Fruit fly (Drosophila melanogaster): ENCODE measurements around the gene CG42481.

The CG42481 gene

DNA sequence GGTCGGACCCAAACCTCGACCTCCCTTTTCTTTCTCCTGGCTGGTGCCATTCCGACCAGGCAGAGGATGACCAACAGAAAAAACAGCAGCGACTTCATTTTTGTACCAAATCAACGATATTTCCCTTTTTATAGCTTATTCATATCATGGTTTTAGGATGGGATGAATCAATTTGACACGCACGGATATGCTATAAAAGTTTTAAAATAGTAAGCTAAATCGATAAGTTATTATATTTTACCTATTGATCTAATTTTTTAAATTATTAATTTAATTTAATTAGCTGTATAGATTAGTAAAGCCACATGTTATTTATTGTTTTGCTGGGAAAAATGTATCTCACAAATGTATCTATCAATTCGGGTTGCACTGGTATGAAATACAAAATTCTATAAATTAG is at the start of gene CG42481:
Gene CG42481 (minus strand): TSS at position 101 of the 400 bp plus-strand sequence.
- TF ChIP-seq CG8478 (optimal IDR thresholded peaks at IDR 0.05) (no peak), CTCF (optimal IDR thresholded peaks at IDR 0.05) (no peak)

DNA sequence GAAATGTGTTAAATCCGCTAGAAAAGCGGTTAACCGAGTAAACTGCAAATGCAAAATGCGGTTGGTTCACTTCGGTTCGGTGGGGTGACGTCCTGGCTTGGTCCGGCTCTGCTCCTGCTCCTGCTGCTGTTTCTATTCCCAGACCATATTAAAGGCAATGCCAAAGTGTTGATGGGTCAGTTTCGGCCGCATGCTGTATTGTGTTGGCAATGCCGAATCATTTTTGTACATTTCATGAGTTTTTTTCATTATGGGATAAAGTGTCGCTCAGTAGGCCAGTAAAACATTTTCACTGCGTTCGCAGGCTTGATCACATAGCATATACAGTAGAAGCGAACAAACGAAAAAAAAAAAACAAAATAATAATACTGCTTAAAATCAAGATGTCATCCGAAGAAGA is 30.0 kb upstream of the CG42481 start, which contains the start of gene CG14113:
Gene CG14113 (plus strand): TSS at position 301 of the 400 bp plus-strand sequence.
- TF ChIP-seq CG8478 (optimal IDR thresholded peaks at IDR 0.05), result no peak
- TF ChIP-seq CTCF (optimal IDR thresholded peaks at IDR 0.05), result no peak

DNA sequence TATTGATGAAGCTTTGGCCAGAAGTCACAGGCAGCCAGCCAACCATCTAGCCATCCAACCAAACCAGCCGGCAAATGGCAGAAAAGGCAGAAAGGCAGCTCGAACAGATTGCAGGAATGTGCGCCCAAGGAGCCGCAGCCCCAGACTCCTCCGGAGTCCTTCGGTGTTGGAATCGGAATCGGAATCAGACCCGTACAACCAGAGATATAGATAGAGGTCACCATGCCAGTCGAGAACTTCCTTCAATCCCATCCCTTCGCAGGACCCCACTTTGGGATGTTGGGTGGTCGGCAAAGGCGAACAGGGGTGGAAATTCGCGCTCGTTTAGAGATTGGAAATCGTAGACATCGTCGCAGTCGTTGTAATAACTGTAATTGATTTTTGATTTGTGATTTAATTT is 13.4 kb upstream of the CG42481 start:
- no peak for TF ChIP-seq CG8478 (optimal IDR thresholded peaks at IDR 0.05)
- TF ChIP-seq CTCF (optimal IDR thresholded peaks at IDR 0.05), result no peak

DNA sequence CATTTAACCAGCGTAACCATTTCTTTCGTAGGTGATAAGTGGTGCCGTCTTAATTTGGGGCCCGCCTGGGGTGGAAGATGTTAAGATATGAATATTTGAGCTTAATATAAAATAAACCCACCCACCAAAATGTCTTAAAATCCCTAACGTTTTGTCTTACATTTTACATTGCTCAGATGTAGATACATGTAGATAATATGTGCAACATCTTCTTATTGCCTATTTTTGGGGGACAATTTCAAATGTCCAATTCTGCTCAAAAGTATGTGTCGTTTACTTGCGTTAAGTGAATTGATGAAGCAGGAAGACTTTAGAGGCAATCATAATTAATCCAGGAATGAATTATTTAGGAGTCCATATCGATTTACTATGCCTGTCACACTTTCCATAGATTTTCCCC is 3.0 kb upstream of the CG42481 start:
- TF ChIP-seq CG8478 (optimal IDR thresholded peaks at IDR 0.05), result no peak
- peak; percentile 35 to 57 for TF ChIP-seq CTCF (optimal IDR thresholded peaks at IDR 0.05)

DNA sequence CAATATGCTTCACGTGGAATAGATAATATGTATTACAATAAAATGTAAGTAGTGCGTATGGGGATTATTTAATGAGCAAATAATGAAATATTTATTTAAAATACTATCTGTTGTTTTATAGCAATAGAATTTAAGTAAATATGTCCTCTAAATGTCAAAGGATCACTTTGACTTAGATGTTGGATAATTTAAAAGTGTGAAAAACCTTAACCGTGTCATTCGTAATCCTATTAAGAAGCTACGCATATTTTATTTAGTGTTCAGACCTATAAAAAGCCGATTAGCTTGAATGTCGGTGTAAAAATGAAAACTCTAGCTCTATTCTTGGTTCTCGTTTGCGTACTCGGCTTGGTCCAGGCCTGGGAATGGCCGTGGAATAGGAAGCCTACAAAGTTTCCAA is 2.5 kb upstream of the CG42481 start, which contains the start of gene SP:
Gene SP (plus strand): TSS at position 301 of the 400 bp plus-strand sequence.
- no peak for TF ChIP-seq CG8478 (optimal IDR thresholded peaks at IDR 0.05)
- TF ChIP-seq CTCF (optimal IDR thresholded peaks at IDR 0.05), result no peak

DNA sequence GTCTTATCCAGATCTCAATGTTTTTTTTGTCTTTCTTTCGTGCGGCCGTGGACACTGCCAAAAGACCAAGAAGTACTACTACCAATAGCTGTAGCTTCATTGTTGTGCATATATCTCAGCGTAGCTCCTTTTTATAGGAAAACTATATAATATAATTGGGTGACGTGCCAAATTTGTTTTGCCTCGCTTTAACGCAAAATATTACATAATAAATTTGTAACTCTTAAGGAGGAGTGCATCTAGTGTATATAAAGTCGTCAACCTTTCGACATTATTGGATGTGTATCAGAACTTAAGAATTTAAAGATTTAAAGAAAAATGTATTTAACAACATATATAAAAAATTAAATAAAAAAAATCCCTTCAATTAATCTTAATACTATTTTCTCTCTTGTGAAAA is 1.2 kb upstream of the CG42481 start, which contains the start of gene CG43147:
Gene CG43147 (minus strand): TSS at position 101 of the 400 bp plus-strand sequence.
- no peak for TF ChIP-seq CG8478 (optimal IDR thresholded peaks at IDR 0.05)
- TF ChIP-seq CTCF (optimal IDR thresholded peaks at IDR 0.05), result no peak

DNA sequence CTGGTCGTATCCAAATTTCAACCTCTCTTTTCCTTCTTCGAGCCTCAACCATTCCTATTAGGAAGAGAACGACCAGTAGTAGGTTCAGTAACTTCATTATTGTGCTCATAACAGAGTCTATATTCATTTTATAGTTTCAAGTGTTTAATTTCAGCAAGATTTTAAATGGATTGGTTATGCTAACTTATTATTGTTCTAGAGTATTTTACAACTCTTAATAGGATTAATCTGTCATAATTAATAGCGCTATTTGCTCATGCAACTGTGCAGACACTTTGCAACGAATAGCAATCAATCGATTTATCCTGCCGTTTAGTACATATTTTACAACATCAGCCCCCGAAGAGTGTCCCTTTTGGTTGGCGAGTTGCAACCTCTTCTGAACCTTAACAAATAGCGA is 2.1 kb downstream of the CG42481 start, which contains the start of gene Sfp70A4:
Gene Sfp70A4 (minus strand): TSS at position 101 of the 400 bp plus-strand sequence.
- TF ChIP-seq CTCF (optimal IDR thresholded peaks at IDR 0.05) (no peak), CG8478 (optimal IDR thresholded peaks at IDR 0.05) (no peak)

DNA sequence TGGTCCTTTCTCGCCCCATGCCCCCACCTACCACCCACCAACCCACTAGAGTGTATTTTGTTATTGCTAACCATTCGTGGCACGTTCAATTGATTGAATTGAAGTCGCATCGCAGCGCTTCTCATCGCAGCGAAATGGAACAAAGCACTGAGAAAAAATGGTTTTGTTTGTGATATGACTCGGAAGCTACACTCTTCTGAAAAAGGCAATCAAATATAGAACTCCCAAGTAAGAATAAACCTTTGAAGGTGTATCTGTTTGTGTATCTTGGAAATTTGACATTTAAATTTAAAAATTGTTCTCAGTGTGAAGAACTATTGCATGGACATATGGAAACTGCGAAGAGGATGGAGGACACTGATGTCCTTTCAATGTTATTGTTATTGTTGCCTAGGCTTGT is 3.1 kb downstream of the CG42481 start:
- TF ChIP-seq CG8478 (optimal IDR thresholded peaks at IDR 0.05) (no peak), CTCF (optimal IDR thresholded peaks at IDR 0.05) (no peak)

DNA sequence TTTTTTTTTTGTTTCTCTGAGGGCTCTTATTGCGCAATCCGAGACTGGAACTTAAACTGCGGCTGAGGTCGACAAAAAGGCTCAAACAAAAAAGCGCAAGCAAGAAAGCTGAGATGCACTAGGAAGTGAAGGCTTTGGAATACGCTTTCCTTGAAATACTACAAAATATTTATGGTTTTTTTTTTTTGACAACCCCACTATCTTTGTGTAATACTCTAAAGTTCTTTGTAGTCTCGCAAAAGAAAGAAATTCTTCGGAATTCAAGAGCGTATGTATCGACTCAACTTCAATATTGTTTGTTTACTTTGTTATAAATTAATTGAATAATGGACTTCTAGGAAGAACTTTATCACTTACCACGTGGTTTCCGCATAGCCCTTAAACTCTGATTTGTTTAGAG is 10.7 kb downstream of the CG42481 start:
- no peak for TF ChIP-seq CG8478 (optimal IDR thresholded peaks at IDR 0.05)
- no peak for TF ChIP-seq CTCF (optimal IDR thresholded peaks at IDR 0.05)

DNA sequence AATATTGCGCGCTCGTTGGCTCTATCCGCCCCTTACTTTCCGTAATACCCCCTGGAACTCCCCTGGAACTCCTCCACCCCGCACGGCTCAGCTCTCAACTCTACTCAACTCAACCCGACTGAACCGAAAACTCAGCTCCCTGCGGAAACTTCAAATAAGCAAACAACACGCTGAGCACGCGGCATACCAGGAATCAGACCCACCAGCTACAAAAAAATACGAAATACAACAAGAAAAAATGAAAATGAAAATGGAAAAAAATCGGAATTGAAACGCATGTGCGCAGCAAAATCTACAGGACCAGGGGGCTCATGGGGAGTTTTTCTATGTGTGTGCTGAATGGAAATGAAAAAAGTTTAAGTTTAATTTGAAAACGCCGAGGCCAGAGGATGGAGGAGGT is 12.2 kb downstream of the CG42481 start:
- TF ChIP-seq CG8478 (optimal IDR thresholded peaks at IDR 0.05) (no peak), CTCF (optimal IDR thresholded peaks at IDR 0.05) (no peak)

DNA sequence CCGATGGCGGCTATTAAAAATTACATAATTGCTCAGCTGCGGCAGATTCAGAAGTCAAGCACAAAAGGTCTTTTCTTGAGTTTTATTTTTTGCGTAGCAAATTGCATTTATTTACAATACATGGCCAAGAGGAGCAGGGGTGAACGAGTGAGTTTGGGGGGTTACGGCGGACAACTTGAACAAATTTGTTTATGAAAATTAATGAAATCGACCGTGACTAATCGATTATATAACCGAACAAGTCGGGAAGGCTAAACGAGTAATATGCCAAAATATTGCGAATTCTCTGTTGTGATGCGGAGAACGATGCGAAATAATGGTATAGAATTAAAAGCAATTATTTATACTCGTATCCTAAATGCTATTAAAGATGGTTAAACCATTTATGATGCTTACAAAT is 14.5 kb downstream of the CG42481 start:
- TF ChIP-seq CG8478 (optimal IDR thresholded peaks at IDR 0.05) (no peak), CTCF (optimal IDR thresholded peaks at IDR 0.05) (no peak)

DNA sequence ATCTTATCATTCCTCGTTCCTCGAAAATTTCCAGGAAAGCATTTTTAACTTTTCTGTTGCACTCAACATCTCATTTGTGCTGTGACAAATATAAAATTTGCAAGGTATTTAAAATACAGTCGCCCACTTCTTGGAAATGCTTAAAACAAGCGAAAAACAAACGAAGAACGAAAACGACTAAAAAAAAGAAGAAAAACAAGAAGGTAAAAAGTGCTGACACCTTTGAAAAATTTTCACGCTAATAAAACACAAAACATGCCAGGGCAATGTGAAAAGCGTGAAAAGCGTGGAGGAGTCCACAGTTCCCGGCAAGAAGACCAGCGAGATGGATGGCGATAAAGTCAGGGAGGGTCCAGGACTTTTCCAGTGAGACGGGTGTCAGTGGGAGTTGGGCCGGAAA is 16.8 kb downstream of the CG42481 start:
- no peak for TF ChIP-seq CTCF (optimal IDR thresholded peaks at IDR 0.05)
- TF ChIP-seq CG8478 (optimal IDR thresholded peaks at IDR 0.05), result no peak

DNA sequence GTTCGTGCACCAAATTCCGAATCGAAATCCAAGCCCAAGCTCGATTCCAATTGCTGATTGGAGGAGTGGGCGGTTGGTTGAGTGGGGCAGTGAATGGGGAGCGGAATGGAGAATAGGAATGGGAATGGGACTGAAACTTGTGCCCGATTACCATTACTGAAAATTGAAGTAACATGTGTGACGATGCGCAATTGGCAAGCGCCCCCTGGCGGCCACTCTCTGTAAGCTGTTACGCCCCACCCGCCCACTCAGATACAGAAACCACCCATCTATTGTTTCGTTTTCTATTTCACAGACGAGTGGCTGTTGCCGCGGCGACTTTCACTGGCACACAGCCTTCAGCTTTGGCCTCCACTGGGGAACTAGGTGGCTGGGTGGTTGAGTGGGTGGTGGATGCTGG is 27.5 kb downstream of the CG42481 start:
- no peak for TF ChIP-seq CG8478 (optimal IDR thresholded peaks at IDR 0.05)
- TF ChIP-seq CTCF (optimal IDR thresholded peaks at IDR 0.05), result peak; percentile 55 to 77

DNA sequence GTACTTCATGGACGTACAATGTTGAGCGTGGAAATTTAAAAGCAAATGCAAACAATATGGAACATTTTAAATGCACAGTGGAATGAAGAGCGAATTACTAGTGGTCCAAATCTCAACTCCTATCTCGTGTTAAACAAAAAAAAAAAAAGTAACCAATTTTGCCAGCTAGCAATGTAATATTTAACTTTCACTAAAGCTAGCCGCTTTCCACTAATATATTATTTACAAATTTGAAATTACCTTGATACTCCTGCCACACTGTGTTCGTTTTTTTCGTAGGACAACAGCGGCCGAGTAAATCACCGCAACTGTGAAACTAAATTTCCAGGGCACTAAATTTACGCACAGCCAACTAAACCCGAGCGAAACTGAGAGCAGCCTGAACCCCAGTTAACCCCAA is 30.9 kb downstream of the CG42481 start:
- TF ChIP-seq CTCF (optimal IDR thresholded peaks at IDR 0.05), result no peak
- no peak for TF ChIP-seq CG8478 (optimal IDR thresholded peaks at IDR 0.05)

DNA sequence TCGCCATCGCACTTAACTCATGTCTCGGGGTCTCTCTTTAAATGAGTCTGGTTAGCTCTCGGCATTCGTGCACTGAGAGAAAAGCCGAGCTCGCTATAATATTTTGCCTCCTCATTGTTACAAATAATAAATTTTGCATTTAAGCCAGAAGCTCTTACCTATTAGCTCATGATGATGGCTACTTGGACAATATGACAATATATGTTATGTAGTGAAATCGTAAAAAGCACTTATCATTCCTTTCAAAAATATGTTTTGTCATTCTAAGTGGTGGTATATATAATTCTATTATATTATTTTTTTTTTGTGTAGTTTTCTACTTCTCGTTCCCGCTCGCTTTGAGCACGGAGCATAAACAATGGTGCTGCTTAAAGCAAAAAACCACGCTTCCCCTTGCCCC is 31.6 kb downstream of the CG42481 start:
- TF ChIP-seq CG8478 (optimal IDR thresholded peaks at IDR 0.05) (no peak), CTCF (optimal IDR thresholded peaks at IDR 0.05) (no peak)

DNA sequence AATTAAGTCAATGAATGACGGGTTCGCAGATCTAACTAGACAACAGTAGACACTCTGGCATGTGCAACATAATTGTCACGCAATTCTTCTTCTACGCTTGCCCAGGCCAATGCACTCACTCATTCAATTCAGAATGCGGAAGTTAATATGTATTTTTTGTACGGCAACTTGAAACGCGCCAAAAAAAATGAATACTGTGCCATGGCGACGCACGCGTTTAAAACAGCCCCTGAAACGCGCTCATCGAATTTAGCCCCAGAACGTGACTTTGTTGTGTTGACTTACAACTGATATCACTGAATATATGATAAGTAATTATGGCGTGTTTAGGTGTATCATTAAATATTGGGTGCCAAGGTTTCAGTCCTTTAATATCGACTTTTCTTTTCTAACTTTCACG is 32.7 kb downstream of the CG42481 start:
- TF ChIP-seq CG8478 (optimal IDR thresholded peaks at IDR 0.05) (no peak), CTCF (optimal IDR thresholded peaks at IDR 0.05) (no peak)

DNA sequence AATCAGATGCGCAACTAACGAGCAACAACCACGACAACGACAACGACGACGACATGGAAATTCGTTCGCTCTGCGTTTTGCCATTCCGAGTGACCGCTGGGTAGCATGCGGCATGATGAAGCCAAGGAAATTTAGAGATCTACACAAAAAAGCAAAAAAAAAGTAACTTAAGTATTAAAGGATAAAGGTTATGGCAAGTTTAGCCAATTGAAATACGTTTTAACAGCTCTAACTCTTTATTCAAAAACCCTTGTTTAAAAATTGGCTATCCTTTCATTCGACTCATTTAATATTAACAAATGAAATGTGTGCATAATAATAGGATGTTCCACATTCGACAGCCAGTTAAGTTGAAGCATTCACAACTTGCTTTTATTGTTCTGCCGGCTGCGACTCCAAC is 35.0 kb downstream of the CG42481 start:
- no peak for TF ChIP-seq CTCF (optimal IDR thresholded peaks at IDR 0.05)

Measured in S2 (cell line).